Worm (Caenorhabditis elegans): ENCODE data around the gene tag-273.

Gene tag-273

ce11 chrIV:14437391-14437790 lies 67.6 kb downstream of the tag-273 start:
- TF ChIP-seq swsn-7 (tag; optimal IDR thresholded peaks at IDR 0.05): no peak
- TF ChIP-seq ama-1 (optimal IDR thresholded peaks at IDR 0.05): no peak
- TF ChIP-seq nhr-11 (tag; optimal IDR thresholded peaks at IDR 0.05): no peak
- TF ChIP-seq mdl-1 (tag; optimal IDR thresholded peaks at IDR 0.05): no peak
- TF ChIP-seq nhr-28 (tag; optimal IDR thresholded peaks at IDR 0.05): no peak
- no peak for TF ChIP-seq zag-1 (tag; optimal IDR thresholded peaks at IDR 0.05)
- no peak for TF ChIP-seq grh-1 (GFP tag; IDR thresholded peaks at IDR 0.05)
- TF ChIP-seq lin-39 (tag; optimal IDR thresholded peaks at IDR 0.05): no peak
- TF ChIP-seq Y116A8C.19 (tag; optimal IDR thresholded peaks at IDR 0.05; ENCODE audit: borderline replicate concordance): no peak
- TF ChIP-seq egl-27 (tag; optimal IDR thresholded peaks at IDR 0.05): no peak
- TF ChIP-seq mep-1 (tag; optimal IDR thresholded peaks at IDR 0.05): no peak
- TF ChIP-seq efl-1 (optimal IDR thresholded peaks at IDR 0.05): no peak
- TF ChIP-seq efl-1 (GFP tag; optimal IDR thresholded peaks at IDR 0.05 in 1 of 2): no peak
- no peak for TF ChIP-seq snpc-4 (tag; optimal IDR thresholded peaks at IDR 0.05)
- no peak for TF ChIP-seq lin-35 (GFP tag; optimal IDR thresholded peaks at IDR 0.05)
- no peak for TF ChIP-seq unc-86 (tag; optimal IDR thresholded peaks at IDR 0.05)
- no peak for TF ChIP-seq ztf-4 (tag; optimal IDR thresholded peaks at IDR 0.05)
- no peak for TF ChIP-seq sox-4 (tag; optimal IDR thresholded peaks at IDR 0.05)
- TF ChIP-seq lin-13 (GFP tag; optimal IDR thresholded peaks at IDR 0.05): no peak
